Fruit fly (Drosophila melanogaster) whole organism, prepupa: Measurements from ENCODE around the gene Nrt.

Experiments used
- CG10631 ChIP-seq: fragments of 200-800 bp; sonication (Bioruptor generic); optimal IDR thresholded peaks from 2 replicates; lab custom pipeline; 2016; ENCODE audit warnings: missing biosample characterization, missing genetic modification characterization
- CG10669 ChIP-seq: fragments of 200-800 bp; sonication (Bioruptor generic); optimal IDR thresholded peaks from 3 replicates; lab custom pipeline; 2018; ENCODE audit warnings: missing biosample characterization, mild to moderate bottlenecking, missing genetic modification characterization, moderate library complexity
- CG11762 ChIP-seq: fragments of 200-800 bp; sonication (Bioruptor generic); optimal IDR thresholded peaks from 3 replicates; lab custom pipeline; 2016; ENCODE audit warnings: missing biosample characterization, missing genetic modification characterization; ENCODE audit not compliant: insufficient read depth
- CG3032 ChIP-seq: fragments of 200-800 bp; optimal IDR thresholded peaks from 2 replicates; lab custom pipeline; 2019; ENCODE audit warnings: missing biosample characterization, mild to moderate bottlenecking, missing genetic modification characterization, moderate library complexity
- CG4318 ChIP-seq: fragments of 200-800 bp; sonication (Bioruptor generic); optimal IDR thresholded peaks from 3 replicates; lab custom pipeline; 2017; ENCODE audit warnings: missing biosample characterization, mild to moderate bottlenecking, missing genetic modification characterization
- CG6163 ChIP-seq: fragments of 200-800 bp; sonication (Bioruptor generic); IDR thresholded peaks from 3 replicates; pipeline ENCODE4 v1.3.6; 2022; ENCODE audit warnings: missing biosample characterization, missing genetic modification characterization
- CG6808 ChIP-seq: fragments of 200-800 bp; sonication (Bioruptor generic); optimal IDR thresholded peaks from 3 replicates; lab custom pipeline; 2017; ENCODE audit warnings: missing biosample characterization, missing genetic modification characterization, mild to moderate bottlenecking, moderate library complexity, missing genetic modification reagents
- CG8319 ChIP-seq: fragments of 200-800 bp; sonication (Bioruptor generic); optimal IDR thresholded peaks from 3 replicates; lab custom pipeline; 2016; ENCODE audit warnings: missing biosample characterization, missing genetic modification characterization
- CG9139 ChIP-seq: fragments of 200-800 bp; sonication (Bioruptor generic); optimal IDR thresholded peaks from 3 replicates; lab custom pipeline; 2017; ENCODE audit warnings: missing biosample characterization, mild to moderate bottlenecking, missing genetic modification characterization
- Eip78C ChIP-seq: fragments of 200-800 bp; sonication (Bioruptor generic); peaks from one replicate; lab custom pipeline; 2016; ENCODE audit warnings: missing biosample characterization, missing genetic modification characterization
- Ets21C ChIP-seq: fragments of 200-800 bp; sonication (Bioruptor generic); optimal IDR thresholded peaks from 3 replicates; lab custom pipeline; 2016; ENCODE audit warnings: missing biosample characterization, missing genetic modification characterization
- Ets96B ChIP-seq: fragments of 200-800 bp; optimal IDR thresholded peaks from 2 replicates; lab custom pipeline; 2019; ENCODE audit warnings: missing biosample characterization, mild to moderate bottlenecking, missing genetic modification characterization, moderate library complexity
- Gug ChIP-seq: fragments of 200-800 bp; sonication (Bioruptor generic); IDR thresholded peaks from 2 replicates; pipeline ENCODE4 v1.3.6; 2022; ENCODE audit warnings: missing biosample characterization, missing genetic modification characterization
- Met ChIP-seq: fragments of 200-800 bp; sonication (Bioruptor generic); optimal IDR thresholded peaks from 3 replicates; lab custom pipeline; 2016; ENCODE audit warnings: missing biosample characterization, missing genetic modification characterization
- Smox ChIP-seq: fragments of 200-800 bp; sonication (Bioruptor generic); optimal IDR thresholded peaks from 3 replicates; lab custom pipeline; 2016; ENCODE audit warnings: missing biosample characterization, missing genetic modification characterization
- Sox102F ChIP-seq: fragments of 200-800 bp; sonication (Bioruptor generic); optimal IDR thresholded peaks from 2 replicates; lab custom pipeline; 2016; ENCODE audit warnings: missing biosample characterization, mild to moderate bottlenecking, missing genetic modification characterization
- Sox15 ChIP-seq: fragments of 200-800 bp; sonication (Bioruptor generic); optimal IDR thresholded peaks from 3 replicates; lab custom pipeline; 2016; ENCODE audit warnings: missing biosample characterization, missing genetic modification characterization
- eg ChIP-seq: fragments of 200-800 bp; sonication (Bioruptor generic); IDR thresholded peaks from 3 replicates; pipeline ENCODE4 v1.3.6; 2022; ENCODE audit warnings: missing biosample characterization, missing genetic modification characterization
- fd85E ChIP-seq: fragments of 200-800 bp; sonication (Bioruptor generic); optimal IDR thresholded peaks from 3 replicates; lab custom pipeline; 2016; ENCODE audit warnings: missing biosample characterization, missing genetic modification characterization
- lz ChIP-seq: fragments of 200-800 bp; sonication (Bioruptor generic); optimal IDR thresholded peaks from 3 replicates; lab custom pipeline; 2016; ENCODE audit warnings: missing biosample characterization, missing genetic modification characterization
- salr ChIP-seq, 2 experiments: fragments of 200-800 bp; sonication (Bioruptor generic); optimal IDR thresholded peaks; 3 replicates each; lab custom pipeline; 2016 to 2018; ENCODE audit warnings: missing biosample characterization in 2 of 2, missing genetic modification characterization in 2 of 2, mild to moderate bottlenecking in 1 of 2

Gene Nrt

DNA sequence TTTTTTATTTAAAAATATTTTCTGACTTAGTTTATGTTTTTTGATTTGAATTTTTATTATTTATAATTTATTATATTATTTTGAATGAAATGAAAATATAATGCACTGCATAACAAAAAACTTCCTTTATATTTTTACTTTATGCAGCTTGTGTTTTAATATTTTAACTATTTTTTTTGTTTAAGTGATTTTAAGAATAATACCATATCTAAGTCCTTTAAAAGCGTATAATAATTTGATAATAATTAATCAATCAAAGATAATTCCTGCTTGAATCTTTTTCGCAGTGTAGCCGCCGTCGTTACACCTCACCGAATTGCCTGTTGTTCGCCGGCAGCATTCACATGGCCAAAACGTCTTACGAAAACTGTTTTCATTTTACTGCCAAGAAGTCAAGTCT, 59.3 kb downstream of the Nrt start (continued):
- TF ChIP-seq CG8319 (GFP tag; lab: Kevin White, UChicago) (no peak), Ets21C (no peak), lz (no peak), CG10669 (GFP tag; lab: Kevin White, UChicago) (no peak), CG4318 (GFP tag; lab: Kevin White, UChicago) (no peak), Gug (no peak), salr (GFP tag; optimal IDR thresholded peaks at IDR 0.05; lab: Kevin White, UChicago) (peak in 1 of 2 experiments; percentile 35), CG9139 (no peak), Eip78C (GFP tag; lab: Kevin White, UChicago) (peak; percentile 81), Smox (GFP tag; lab: Kevin White, UChicago) (no peak), CG3032 (tag; lab: Kevin White, UChicago) (peak; percentile 52), Ets96B (tag; lab: Kevin White, UChicago) (no peak), Sox102F (no peak), CG6808 (no peak), fd85E (GFP tag; lab: Kevin White, UChicago) (no peak), CG11762 (GFP tag; lab: Kevin White, UChicago) (no peak), CG10631 (GFP tag; lab: Kevin White, UChicago) (peak; percentile 20), Met (GFP tag; lab: Kevin White, UChicago) (peak; percentile 3), CG6163 (GFP tag; lab: Robert Waterston, UW) (no peak), eg (GFP tag; lab: Robert Waterston, UW) (no peak), Sox15 (GFP tag; lab: Kevin White, UChicago) (no peak)
